Fruit fly (Drosophila melanogaster) whole organism, wandering third instar larva: Measurements from ENCODE around the gene CG9747.

Source experiments
- Dfd ChIP-seq: fragments of >200 bp; optimal IDR thresholded peaks from 2 replicates; lab custom pipeline; 2017; ENCODE audit warnings: missing biosample characterization, missing genetic modification characterization
- Hr78 ChIP-seq: fragments of >200 bp; optimal IDR thresholded peaks from 2 replicates; lab custom pipeline; 2017; ENCODE audit warnings: missing biosample characterization, missing genetic modification characterization
- Hr83 ChIP-seq: fragments of 200-300 bp; sonication (Bioruptor generic); optimal IDR thresholded peaks from 2 replicates; lab custom pipeline; 2016; ENCODE audit warnings: missing biosample characterization, mild to moderate bottlenecking, missing genetic modification characterization, moderate library complexity; ENCODE audit not compliant: poor library complexity, severe bottlenecking
- Jra ChIP-seq: sonication (Bioruptor generic); optimal IDR thresholded peaks from 2 replicates; lab custom pipeline; 2016; ENCODE audit warnings: missing biosample characterization, missing genetic modification characterization
- dmrt93B ChIP-seq: fragments of 200-800 bp; sonication (Bioruptor generic); optimal IDR thresholded peaks from 2 replicates; lab custom pipeline; 2018; ENCODE audit warnings: missing biosample characterization, mild to moderate bottlenecking, missing genetic modification characterization
- dsf ChIP-seq: sonication (Bioruptor generic); optimal IDR thresholded peaks from 2 replicates; lab custom pipeline; 2016; ENCODE audit warnings: missing biosample characterization, missing genetic modification characterization, borderline replicate concordance
- fru ChIP-seq: fragments of 200-800 bp; sonication (Bioruptor generic); optimal IDR thresholded peaks from 3 replicates; lab custom pipeline; 2016; ENCODE audit warnings: missing biosample characterization, mild to moderate bottlenecking, missing genetic modification characterization
- h ChIP-seq: fragments of 200-800 bp; sonication (Bioruptor generic); optimal IDR thresholded peaks from 3 replicates; lab custom pipeline; 2016; ENCODE audit warnings: missing biosample characterization, mild to moderate bottlenecking, missing genetic modification characterization
- lola ChIP-seq: fragments of >200 bp; optimal IDR thresholded peaks from 2 replicates; lab custom pipeline; 2017; ENCODE audit warnings: missing biosample characterization, missing genetic modification characterization
- pan ChIP-seq: fragments of >200 bp; optimal IDR thresholded peaks from 2 replicates; lab custom pipeline; 2017
- psq ChIP-seq: fragments of 200-800 bp; sonication (Bioruptor generic); optimal IDR thresholded peaks from 3 replicates; lab custom pipeline; 2017; ENCODE audit warnings: missing biosample characterization, mild to moderate bottlenecking, missing genetic modification characterization, moderate library complexity
- rgr ChIP-seq: fragments of 200-800 bp; sonication (Bioruptor generic); optimal IDR thresholded peaks from 3 replicates; lab custom pipeline; 2016; ENCODE audit warnings: missing biosample characterization, mild to moderate bottlenecking, missing genetic modification characterization
- usp ChIP-seq: fragments of >200 bp; optimal IDR thresholded peaks from 2 replicates; lab custom pipeline; 2017; ENCODE audit warnings: missing biosample characterization, missing genetic modification characterization

dm6 chr3R:30235253-30235652 is 44.2 kb upstream of the CG9747 start:
- TF ChIP-seq h (GFP tag; lab: Kevin White, UChicago) (no peak), rgr (GFP tag; lab: Kevin White, UChicago) (no peak), psq (GFP tag; lab: Kevin White, UChicago) (no peak), Dfd (GFP tag; lab: Kevin White, UChicago) (no peak), dmrt93B (no peak), Hr83 (GFP tag; lab: Kevin White, UChicago) (no peak), lola (no peak), fru (GFP tag; lab: Kevin White, UChicago) (no peak), dsf (GFP tag; lab: Kevin White, UChicago) (no peak), pan (lab: Kevin White, UChicago) (no peak), Jra (GFP tag; lab: Kevin White, UChicago) (no peak), Hr78 (GFP tag; lab: Kevin White, UChicago) (no peak), usp (no peak)
